Worm (Caenorhabditis elegans) whole organism, mixed stage, embryonic: ENCODE results near the gene Y54G2A.48.
"Not testable (repeated sequence)": the region's sequence is repeated elsewhere in the genome, so short reads cannot be mapped to it uniquely, and the experiment has no call there.

Source experiments
- M03D4.4 ChIP-seq: sonication (generic microtip); optimal IDR thresholded peaks from 2 replicates; lab custom pipeline; 2017; ENCODE audit warnings: mild to moderate bottlenecking, missing genetic modification characterization, missing compliant biosample characterization
- ceh-43 ChIP-seq: fragments of 200-800 bp; sonication (Bioruptor generic); optimal IDR thresholded peaks from 2 replicates; lab custom pipeline; 2018; ENCODE audit warnings: mild to moderate bottlenecking, missing genetic modification characterization, moderate library complexity, missing compliant biosample characterization
- ces-1 ChIP-seq: fragments of 150-350 bp; optimal IDR thresholded peaks from 2 replicates; lab custom pipeline; 2014; ENCODE audit warnings: missing biosample characterization, missing genetic modification reagents, missing genetic modification characterization
- cnd-1 ChIP-seq: fragments of 200-800 bp; sonication (Bioruptor generic); optimal IDR thresholded peaks from 2 replicates; lab custom pipeline; 2018; ENCODE audit warnings: mild to moderate bottlenecking, missing genetic modification characterization, missing compliant biosample characterization
- elt-1 ChIP-seq: sonication (generic microtip); optimal IDR thresholded peaks from 2 replicates; lab custom pipeline; 2017; ENCODE audit warnings: missing genetic modification characterization, mild to moderate bottlenecking, missing compliant biosample characterization, antibody characterized with exemption, moderate library complexity, borderline replicate concordance; ENCODE audit not compliant: insufficient read depth
- elt-3 ChIP-seq: fragments of 150-350 bp; optimal IDR thresholded peaks from 2 replicates; lab custom pipeline; 2014; ENCODE audit warnings: missing biosample characterization, missing genetic modification characterization
- flh-1 ChIP-seq: fragments of 200-800 bp; sonication (Bioruptor generic); optimal IDR thresholded peaks from 2 replicates; lab custom pipeline; 2018; ENCODE audit warnings: mild to moderate bottlenecking, missing genetic modification characterization, moderate library complexity, missing compliant biosample characterization
- lin-13 ChIP-seq: fragments of 150-350 bp; optimal IDR thresholded peaks from 2 replicates; lab custom pipeline; 2014; ENCODE audit warnings: missing biosample characterization, missing genetic modification characterization
- lin-32 ChIP-seq: fragments of 200-800 bp; sonication (Bioruptor generic); optimal IDR thresholded peaks from 2 replicates; lab custom pipeline; 2018; ENCODE audit warnings: mild to moderate bottlenecking, missing genetic modification characterization, missing compliant biosample characterization
- mep-1 ChIP-seq: fragments of 150-350 bp; optimal IDR thresholded peaks from 2 replicates; lab custom pipeline; 2017; ENCODE audit warnings: missing biosample characterization, missing genetic modification reagents, missing genetic modification characterization, inconsistent platforms
- nhr-2 ChIP-seq: fragments of 150-350 bp; optimal IDR thresholded peaks from 2 replicates; lab custom pipeline; 2014; ENCODE audit warnings: missing biosample characterization, missing genetic modification characterization
- nhr-237 ChIP-seq: fragments of 150-350 bp; optimal IDR thresholded peaks from 2 replicates; lab custom pipeline; 2014; ENCODE audit warnings: missing biosample characterization, missing genetic modification characterization
- nhr-28 ChIP-seq: fragments of 150-350 bp; optimal IDR thresholded peaks from 2 replicates; lab custom pipeline; 2014; ENCODE audit warnings: missing biosample characterization, missing genetic modification characterization
- nhr-76 ChIP-seq: sonication (generic microtip); optimal IDR thresholded peaks from 2 replicates; lab custom pipeline; 2017; ENCODE audit warnings: missing biosample characterization, missing genetic modification characterization
- pha-4 ChIP-seq: fragments of 150-350 bp; optimal IDR thresholded peaks from 2 replicates; lab custom pipeline; 2018; ENCODE audit warnings: missing biosample characterization, missing genetic modification reagents, missing genetic modification characterization
- sem-2 ChIP-seq: fragments of 200-800 bp; sonication (Bioruptor generic); optimal IDR thresholded peaks from 2 replicates; lab custom pipeline; 2018; ENCODE audit warnings: mild to moderate bottlenecking, missing genetic modification characterization, missing compliant biosample characterization
- snpc-4 ChIP-seq: fragments of 150-350 bp; optimal IDR thresholded peaks from 2 replicates; lab custom pipeline; 2014; ENCODE audit warnings: missing biosample characterization, missing genetic modification characterization
- tbx-8 ChIP-seq: fragments of 200-800 bp; sonication (Bioruptor generic); optimal IDR thresholded peaks from 2 replicates; lab custom pipeline; 2018; ENCODE audit warnings: mild to moderate bottlenecking, missing genetic modification characterization, moderate library complexity, missing compliant biosample characterization
- unc-120 ChIP-seq: sonication (generic microtip); optimal IDR thresholded peaks from 2 replicates; lab custom pipeline; 2017; ENCODE audit warnings: missing genetic modification characterization, missing compliant biosample characterization; ENCODE audit not compliant: poor library complexity, severe bottlenecking
- unc-62 ChIP-seq: fragments of 150-350 bp; optimal IDR thresholded peaks from 2 replicates; lab custom pipeline; 2014; ENCODE audit warnings: missing biosample characterization, missing genetic modification reagents, missing genetic modification characterization
- zip-8 ChIP-seq: fragments of 150-350 bp; optimal IDR thresholded peaks from 2 replicates; lab custom pipeline; 2014; ENCODE audit warnings: missing biosample characterization, missing genetic modification characterization
- ztf-11 ChIP-seq: fragments of 150-350 bp; optimal IDR thresholded peaks from 2 replicates; lab custom pipeline; 2014; ENCODE audit warnings: missing biosample characterization, missing genetic modification characterization

Gene Y54G2A.48

DNA sequence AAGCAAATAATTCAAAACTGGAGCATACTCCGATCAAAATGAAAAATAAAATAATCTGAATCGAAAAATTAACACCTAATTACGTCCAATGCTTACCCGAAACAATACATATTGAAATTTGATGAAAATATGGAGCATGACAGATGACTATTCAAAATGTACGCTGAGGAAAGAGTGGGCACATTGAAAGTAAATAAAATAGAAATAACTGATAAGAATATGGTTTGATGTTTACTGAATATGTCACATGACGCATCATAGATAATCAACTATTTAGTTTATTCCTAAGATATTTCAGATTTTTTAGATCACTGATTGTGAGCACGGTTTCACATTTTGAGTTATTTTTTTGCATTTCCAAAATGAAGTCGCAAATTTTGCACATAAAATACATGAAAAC, 34.1 kb downstream of the Y54G2A.48 start, which contains the start of gene Y54G2A.52:
Y54G2A.52 (minus strand) TSS at position 348 of the 400 bp plus-strand sequence.
- no peak for TF ChIP-seq zip-8 (tag; lab: Kevin White, UChicago)
- no peak for TF ChIP-seq ceh-43 (GFP tag; lab: Kevin White, UChicago)
- TF ChIP-seq nhr-28: no peak
- TF ChIP-seq nhr-2: no peak
- no peak for TF ChIP-seq snpc-4 (tag; lab: Kevin White, UChicago)
- no peak for TF ChIP-seq pha-4 (tag; lab: Kevin White, UChicago)
- TF ChIP-seq lin-13 (tag; lab: Kevin White, UChicago): no peak
- TF ChIP-seq mep-1 (tag; lab: Kevin White, UChicago): no peak

DNA sequence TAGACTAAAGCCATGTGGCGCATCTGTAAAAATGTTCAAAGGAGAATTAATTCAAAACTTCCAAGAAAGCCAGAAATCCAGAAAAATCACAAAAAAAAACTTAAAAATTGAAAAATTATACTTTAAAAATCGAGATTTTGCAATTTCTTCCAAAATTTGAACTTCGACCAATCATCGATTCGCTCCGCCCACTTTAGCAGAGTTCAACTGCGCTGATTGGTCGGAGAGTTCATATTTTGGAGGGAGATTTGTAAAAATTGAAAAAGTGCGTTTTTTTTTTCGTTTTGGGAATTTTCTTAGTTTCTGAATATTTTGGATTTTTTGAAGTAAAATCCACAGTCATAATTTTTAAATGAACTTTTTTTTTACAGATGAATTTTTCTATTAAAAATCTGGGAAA, 38.5 kb downstream of the Y54G2A.48 start:
- TF ChIP-seq unc-120 (tag; lab: Kevin White, UChicago) (no peak), ces-1 (no peak), snpc-4 (tag; lab: Kevin White, UChicago) (no peak), cnd-1 (tag; lab: Kevin White, UChicago) (no peak), ceh-43 (GFP tag; lab: Kevin White, UChicago) (no peak), M03D4.4 (tag; lab: Kevin White, UChicago) (no peak)

DNA sequence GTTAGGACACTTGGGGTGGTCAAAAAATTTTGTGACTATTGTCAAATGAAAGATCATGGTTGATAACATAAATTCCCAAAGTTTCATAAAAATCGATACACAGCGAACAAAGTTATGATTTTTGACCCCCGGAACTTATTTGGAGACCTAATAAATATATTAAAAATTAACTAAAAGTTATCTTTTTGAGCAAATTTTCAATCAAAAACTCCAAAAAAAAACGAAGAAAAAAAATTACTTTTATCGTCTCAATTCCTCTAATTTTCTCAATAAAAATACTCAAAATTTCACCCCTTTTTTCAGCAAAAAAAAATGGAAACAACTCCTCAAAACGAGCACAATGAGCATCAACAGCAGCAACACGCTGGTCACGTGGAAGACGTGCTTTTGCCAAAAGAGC, 44.1 kb downstream of the Y54G2A.48 start, which contains the start of gene atln-1:
atln-1 (plus strand) TSS at position 301 of the 400 bp plus-strand sequence.
- not testable (repeated sequence) for TF ChIP-seq ceh-43 (GFP tag; lab: Kevin White, UChicago); sem-2 (GFP tag; lab: Kevin White, UChicago); nhr-237 (tag; lab: Kevin White, UChicago)

DNA sequence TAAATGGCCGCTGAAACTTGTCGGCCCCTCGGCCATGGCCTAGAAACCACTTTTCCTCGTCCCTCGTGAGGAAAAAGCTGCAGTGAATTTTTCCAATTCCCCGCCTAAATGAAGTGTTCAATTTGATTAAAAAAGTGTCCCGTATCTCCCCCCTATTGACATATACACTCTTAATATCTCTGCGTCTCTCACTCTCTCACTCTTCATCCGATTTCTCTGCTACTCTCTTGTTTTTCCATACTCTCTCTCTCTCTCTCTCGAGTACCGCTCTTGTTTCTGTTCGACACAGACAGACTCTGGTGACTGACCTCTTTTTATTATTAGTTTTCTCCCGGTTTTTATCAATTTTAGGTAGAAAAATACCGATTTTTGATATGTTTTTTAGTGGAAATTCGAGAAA, 47.4 kb downstream of the Y54G2A.48 start:
- TF ChIP-seq unc-62 (GFP tag; lab: Kevin White, UChicago) (peak; percentile 13), ztf-11 (no peak), pha-4 (tag; lab: Kevin White, UChicago) (peak; percentile 71), zip-8 (tag; lab: Kevin White, UChicago) (no peak), ces-1 (peak; percentile 90), tbx-8 (GFP tag; lab: Kevin White, UChicago) (no peak), snpc-4 (tag; lab: Kevin White, UChicago) (no peak)

DNA sequence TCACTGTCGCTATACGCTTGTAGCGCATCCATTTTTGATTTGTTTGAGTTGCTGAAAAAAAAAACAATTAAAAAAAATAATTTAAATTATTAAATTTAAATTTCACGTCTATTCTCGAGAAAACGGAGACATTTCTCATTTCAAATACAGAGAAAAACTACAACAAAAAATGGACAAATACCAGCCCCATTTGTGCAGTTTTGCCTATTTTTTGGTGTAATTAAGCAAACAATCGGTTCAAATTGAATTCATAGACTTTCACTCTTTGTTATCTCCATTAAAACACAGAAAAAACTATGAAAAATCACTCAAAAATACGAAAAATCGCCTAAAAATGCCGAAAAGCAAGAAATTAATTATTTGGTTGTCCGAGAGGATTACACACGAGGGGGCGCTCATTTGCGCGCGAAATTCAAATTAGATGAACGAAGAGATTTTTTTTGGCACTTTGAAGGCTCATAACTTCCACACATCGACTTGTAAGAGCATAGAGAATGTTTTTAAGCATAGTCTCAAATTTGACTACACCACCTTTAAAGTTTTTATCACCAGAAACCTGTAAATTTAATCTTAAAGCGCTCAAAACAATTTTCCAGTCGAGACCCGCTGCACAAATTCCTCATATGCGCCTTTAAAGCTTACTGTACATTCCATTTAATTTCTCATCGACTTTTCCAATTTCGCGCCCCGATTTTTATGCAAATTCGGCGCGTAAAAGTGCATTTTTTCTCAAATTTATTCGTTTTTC, 49.5 kb downstream of the Y54G2A.48 start, which contains the start of gene Y54G2A.12:
Y54G2A.12 (minus strand) TSS at position 51 of the 748 bp plus-strand sequence.
- no peak for TF ChIP-seq M03D4.4 (tag; lab: Kevin White, UChicago)
- no peak for TF ChIP-seq ces-1
- TF ChIP-seq lin-32 (GFP tag; lab: Kevin White, UChicago): no peak
- TF ChIP-seq nhr-76 (tag; lab: Kevin White, UChicago): no peak
- TF ChIP-seq elt-1: no peak
- no peak for TF ChIP-seq zip-8 (tag; lab: Kevin White, UChicago)
- TF ChIP-seq nhr-2: no peak
- TF ChIP-seq mep-1 (tag; lab: Kevin White, UChicago): no peak
- TF ChIP-seq flh-1 (GFP tag; lab: Kevin White, UChicago): no peak
- TF ChIP-seq tbx-8 (GFP tag; lab: Kevin White, UChicago): no peak
- TF ChIP-seq elt-3 (tag; lab: Kevin White, UChicago): no peak
- no peak for TF ChIP-seq nhr-237 (tag; lab: Kevin White, UChicago)
- no peak for TF ChIP-seq pha-4 (tag; lab: Kevin White, UChicago)
